Worm (Caenorhabditis elegans) whole organism, young adult: ENCODE measurements around the gene apt-9.

Experiments used
- B0261.1 ChIP-seq: sonication (generic microtip); optimal IDR thresholded peaks from 2 replicates; lab custom pipeline; 2016; ENCODE audit warnings: mild to moderate bottlenecking, missing genetic modification characterization, moderate library complexity, missing compliant biosample characterization
- C06A6.2 ChIP-seq: fragments of 200-800 bp; sonication (Bioruptor generic); conservative IDR thresholded peaks from 2 replicates; pipeline ENCODE4 v1.3.6; 2022; ENCODE audit warnings: missing genetic modification characterization, missing compliant biosample characterization
- F10E7.11 ChIP-seq: sonication (generic microtip); optimal IDR thresholded peaks from 2 replicates; lab custom pipeline; 2017; ENCODE audit warnings: mild to moderate bottlenecking, missing genetic modification characterization, moderate library complexity, missing compliant biosample characterization
- F22D6.2 ChIP-seq: sonication (generic microtip); optimal IDR thresholded peaks from 2 replicates; lab custom pipeline; 2016; ENCODE audit warnings: mild to moderate bottlenecking, missing genetic modification characterization, missing compliant biosample characterization
- F39B2.1 ChIP-seq: fragments of 200-800 bp; sonication (Bioruptor generic); IDR thresholded peaks from 2 replicates; pipeline ENCODE4 v1.3.6; 2022; ENCODE audit warnings: missing genetic modification reagents, missing genetic modification characterization, missing compliant biosample characterization
- K11D2.4 ChIP-seq: fragments of 200-800 bp; sonication (Bioruptor generic); IDR thresholded peaks from 2 replicates; pipeline ENCODE4 v1.3.6; 2022; ENCODE audit warnings: missing genetic modification reagents, missing genetic modification characterization, missing compliant biosample characterization
- K12H6.12 ChIP-seq: fragments of 200-800 bp; sonication (Bioruptor generic); optimal IDR thresholded peaks from 2 replicates; lab custom pipeline; 2018; ENCODE audit warnings: mild to moderate bottlenecking, missing genetic modification characterization, missing compliant biosample characterization
- Y53G8AR.9 ChIP-seq: fragments of 200-800 bp; sonication (Bioruptor generic); conservative IDR thresholded peaks from 2 replicates; pipeline ENCODE4 v1.3.6; 2022; ENCODE audit warnings: missing genetic modification reagents, missing genetic modification characterization, missing compliant biosample characterization
- Y67H2A.10 ChIP-seq: fragments of 200-800 bp; sonication (Bioruptor generic); conservative IDR thresholded peaks from 2 replicates; pipeline ENCODE4 v1.3.6; 2022; ENCODE audit warnings: missing genetic modification reagents, missing genetic modification characterization, missing compliant biosample characterization
- Y79H2A.3 ChIP-seq: fragments of 200-800 bp; sonication (Bioruptor generic); conservative IDR thresholded peaks from 2 replicates; pipeline ENCODE4 v1.3.6; 2022; ENCODE audit warnings: missing genetic modification reagents, missing genetic modification characterization, missing compliant biosample characterization
- ZK185.1 ChIP-seq: sonication (generic microtip); optimal IDR thresholded peaks from 2 replicates; lab custom pipeline; 2016; ENCODE audit warnings: mild to moderate bottlenecking, missing genetic modification characterization, missing compliant biosample characterization; ENCODE audit not compliant: poor library complexity, severe bottlenecking
- akir-1 ChIP-seq: fragments of 200-800 bp; sonication (Bioruptor generic); optimal IDR thresholded peaks from 2 replicates; lab custom pipeline; 2018; ENCODE audit warnings: mild to moderate bottlenecking, missing genetic modification characterization, moderate library complexity, missing compliant biosample characterization
- ama-1 ChIP-seq, 3 experiments: fragments of 150-350 bp in 1 of 3; sonication (generic microtip) in 2 of 3; optimal IDR thresholded peaks; 2 replicates each; lab custom pipeline; 2014 to 2018; ENCODE audit warnings: missing biosample characterization in 2 of 3, missing genetic modification characterization in 2 of 3, missing genetic modification reagents in 2 of 3
- aptf-3 ChIP-seq: fragments of 200-800 bp; sonication (Bioruptor generic); IDR thresholded peaks from 2 replicates; pipeline ENCODE4 v1.3.6; 2022; ENCODE audit warnings: missing genetic modification characterization, missing compliant biosample characterization
- atf-7 ChIP-seq: sonication (generic microtip); optimal IDR thresholded peaks from 2 replicates; lab custom pipeline; 2017; ENCODE audit warnings: mild to moderate bottlenecking, missing genetic modification characterization, missing compliant biosample characterization
- attf-6 ChIP-seq: fragments of 200-800 bp; sonication (Bioruptor generic); IDR thresholded peaks from 2 replicates; pipeline ENCODE4 v1.3.6; 2022; ENCODE audit warnings: missing genetic modification reagents, missing genetic modification characterization, missing compliant biosample characterization
- bed-1 ChIP-seq: fragments of 200-800 bp; sonication (Bioruptor generic); IDR thresholded peaks from 2 replicates; pipeline ENCODE4 v1.3.6; 2022; ENCODE audit warnings: missing genetic modification reagents, missing genetic modification characterization, missing compliant biosample characterization
- ccch-3 ChIP-seq: fragments of 200-800 bp; sonication (Bioruptor generic); optimal IDR thresholded peaks from 2 replicates; lab custom pipeline; 2018; ENCODE audit warnings: mild to moderate bottlenecking, missing genetic modification characterization, missing compliant biosample characterization
- ceh-40 ChIP-seq: fragments of 200-800 bp; sonication (Bioruptor generic); IDR thresholded peaks from 2 replicates; pipeline ENCODE4 v1.3.6; 2022; ENCODE audit warnings: missing genetic modification characterization, missing compliant biosample characterization
- ceh-58 ChIP-seq: fragments of 200-800 bp; sonication (Bioruptor generic); IDR thresholded peaks from 2 replicates; pipeline ENCODE4 v1.3.6; 2022; ENCODE audit warnings: missing genetic modification characterization, missing compliant biosample characterization
- die-1 ChIP-seq: sonication (generic microtip); optimal IDR thresholded peaks from 2 replicates; lab custom pipeline; 2016; ENCODE audit warnings: missing genotype, mild to moderate bottlenecking, missing genetic modification characterization, missing compliant biosample characterization
- efl-1 ChIP-seq: fragments of 150-350 bp; optimal IDR thresholded peaks from 2 replicates; lab custom pipeline; 2014; ENCODE audit warnings: missing biosample characterization, missing genetic modification reagents, missing genetic modification characterization
- egl-44 ChIP-seq: fragments of 200-800 bp; sonication (Bioruptor generic); IDR thresholded peaks from 2 replicates; pipeline ENCODE4 v1.3.6; 2022; ENCODE audit warnings: missing genetic modification reagents, missing genetic modification characterization, missing compliant biosample characterization
- ets-4 ChIP-seq: fragments of 200-800 bp; sonication (Bioruptor generic); optimal IDR thresholded peaks from 2 replicates; lab custom pipeline; 2018; ENCODE audit warnings: mild to moderate bottlenecking, missing genetic modification characterization, missing compliant biosample characterization
- fkh-3 ChIP-seq: sonication (generic microtip); optimal IDR thresholded peaks from 2 replicates; lab custom pipeline; 2016; ENCODE audit warnings: mild to moderate bottlenecking, missing genetic modification characterization, missing compliant biosample characterization
- hmg-1.2 ChIP-seq: fragments of 200-800 bp; sonication (Bioruptor generic); IDR thresholded peaks from 2 replicates; pipeline ENCODE4 v1.3.6; 2022; ENCODE audit warnings: missing genetic modification reagents, missing genetic modification characterization, missing compliant biosample characterization
- hmg-20 ChIP-seq: fragments of 200-800 bp; sonication (Bioruptor generic); IDR thresholded peaks from 2 replicates; pipeline ENCODE4 v1.3.6; 2022; ENCODE audit warnings: missing genetic modification reagents, missing genetic modification characterization, missing compliant biosample characterization
- hrde-1 ChIP-seq: sonication (generic microtip); optimal IDR thresholded peaks from 2 replicates; lab custom pipeline; 2016; ENCODE audit warnings: missing genetic modification characterization, mild to moderate bottlenecking, missing compliant biosample characterization, moderate library complexity, missing genotype, missing genetic modification reagents, borderline replicate concordance
- let-526 ChIP-seq: fragments of 200-800 bp; sonication (Bioruptor generic); IDR thresholded peaks from 2 replicates; pipeline ENCODE4 v1.3.6; 2022; ENCODE audit warnings: missing genetic modification reagents, missing genetic modification characterization, missing compliant biosample characterization
- madf-6 ChIP-seq: fragments of 200-800 bp; sonication (Bioruptor generic); IDR thresholded peaks from 2 replicates; pipeline ENCODE4 v1.3.6; 2022; ENCODE audit warnings: missing genetic modification reagents, missing genetic modification characterization, missing compliant biosample characterization
- mxl-1 ChIP-seq: sonication (generic microtip); optimal IDR thresholded peaks from 2 replicates; lab custom pipeline; 2016; ENCODE audit warnings: missing genetic modification characterization, missing compliant biosample characterization
- nfyb-1 ChIP-seq: fragments of 200-800 bp; sonication (Bioruptor generic); IDR thresholded peaks from 2 replicates; pipeline ENCODE4 v1.3.6; 2022; ENCODE audit warnings: missing genetic modification reagents, missing genetic modification characterization, missing compliant biosample characterization
- nhr-120 ChIP-seq: fragments of 200-800 bp; sonication (Bioruptor generic); IDR thresholded peaks from 2 replicates; pipeline ENCODE4 v1.3.6; 2022; ENCODE audit warnings: missing genetic modification characterization, missing compliant biosample characterization
- nhr-179 ChIP-seq: sonication (generic microtip); optimal IDR thresholded peaks from 2 replicates; lab custom pipeline; 2016; ENCODE audit warnings: mild to moderate bottlenecking, missing genetic modification characterization, missing compliant biosample characterization
- nhr-27 ChIP-seq: fragments of 200-800 bp; sonication (Bioruptor generic); optimal IDR thresholded peaks from 2 replicates; lab custom pipeline; 2018; ENCODE audit warnings: mild to moderate bottlenecking, missing genetic modification characterization, moderate library complexity, missing compliant biosample characterization
- nhr-90 ChIP-seq: sonication (generic microtip); optimal IDR thresholded peaks from 2 replicates; lab custom pipeline; 2016; ENCODE audit warnings: missing genotype, mild to moderate bottlenecking, missing genetic modification characterization, missing compliant biosample characterization
- pbrm-1 ChIP-seq: fragments of 200-800 bp; sonication (Bioruptor generic); IDR thresholded peaks from 2 replicates; pipeline ENCODE4 v1.3.6; 2022; ENCODE audit warnings: missing genetic modification reagents, missing genetic modification characterization, missing compliant biosample characterization
- rec-8 ChIP-seq, 2 experiments: sonication (generic microtip); optimal IDR thresholded peaks; 2 replicates each; lab custom pipeline; 2016; ENCODE audit warnings: mild to moderate bottlenecking in 2 of 2, missing genetic modification characterization in 2 of 2, missing genetic modification reagents in 2 of 2, missing genotype in 2 of 2, missing biosample characterization in 1 of 2, missing compliant biosample characterization in 1 of 2, moderate library complexity in 1 of 2
- sdz-38 ChIP-seq: sonication (generic microtip); optimal IDR thresholded peaks from 2 replicates; lab custom pipeline; 2016; ENCODE audit warnings: missing genotype, missing genetic modification characterization, missing compliant biosample characterization
- sptf-2 ChIP-seq: fragments of 200-800 bp; sonication (Bioruptor generic); optimal IDR thresholded peaks from 2 replicates; lab custom pipeline; 2018; ENCODE audit warnings: mild to moderate bottlenecking, missing genetic modification characterization, missing compliant biosample characterization
- tlf-1 ChIP-seq: fragments of 200-800 bp; sonication (Bioruptor generic); optimal IDR thresholded peaks from 2 replicates; lab custom pipeline; 2018; ENCODE audit warnings: mild to moderate bottlenecking, missing genetic modification characterization, missing compliant biosample characterization
- unc-130 ChIP-seq: sonication (generic microtip); optimal IDR thresholded peaks from 2 replicates; lab custom pipeline; 2016; ENCODE audit warnings: missing genetic modification reagents, missing genetic modification characterization, missing compliant biosample characterization
- zim-3 ChIP-seq: sonication (generic microtip); optimal IDR thresholded peaks from 2 replicates; lab custom pipeline; 2017; ENCODE audit warnings: mild to moderate bottlenecking, missing genetic modification characterization, moderate library complexity, missing compliant biosample characterization
- ztf-18 ChIP-seq: sonication (generic microtip); optimal IDR thresholded peaks from 2 replicates; lab custom pipeline; 2016; ENCODE audit warnings: missing genotype, mild to moderate bottlenecking, missing genetic modification characterization, missing compliant biosample characterization
- ztf-22 ChIP-seq: fragments of 200-800 bp; sonication (Bioruptor generic); optimal IDR thresholded peaks from 2 replicates; lab custom pipeline; 2018; ENCODE audit warnings: mild to moderate bottlenecking, missing genetic modification characterization, moderate library complexity, missing compliant biosample characterization
- ztf-26 ChIP-seq: sonication (generic microtip); optimal IDR thresholded peaks from 2 replicates; lab custom pipeline; 2017; ENCODE audit warnings: missing genetic modification characterization, missing compliant biosample characterization
- ztf-28 ChIP-seq: fragments of 200-800 bp; sonication (Bioruptor generic); IDR thresholded peaks from 2 replicates; pipeline ENCODE4 v1.3.6; 2022; ENCODE audit warnings: missing genetic modification reagents, missing genetic modification characterization, missing compliant biosample characterization
- ztf-6 ChIP-seq: fragments of 200-800 bp; sonication (Bioruptor generic); IDR thresholded peaks from 2 replicates; pipeline ENCODE4 v1.3.6; 2022; ENCODE audit warnings: missing genetic modification reagents, missing genetic modification characterization, missing compliant biosample characterization

apt-9 gene

DNA sequence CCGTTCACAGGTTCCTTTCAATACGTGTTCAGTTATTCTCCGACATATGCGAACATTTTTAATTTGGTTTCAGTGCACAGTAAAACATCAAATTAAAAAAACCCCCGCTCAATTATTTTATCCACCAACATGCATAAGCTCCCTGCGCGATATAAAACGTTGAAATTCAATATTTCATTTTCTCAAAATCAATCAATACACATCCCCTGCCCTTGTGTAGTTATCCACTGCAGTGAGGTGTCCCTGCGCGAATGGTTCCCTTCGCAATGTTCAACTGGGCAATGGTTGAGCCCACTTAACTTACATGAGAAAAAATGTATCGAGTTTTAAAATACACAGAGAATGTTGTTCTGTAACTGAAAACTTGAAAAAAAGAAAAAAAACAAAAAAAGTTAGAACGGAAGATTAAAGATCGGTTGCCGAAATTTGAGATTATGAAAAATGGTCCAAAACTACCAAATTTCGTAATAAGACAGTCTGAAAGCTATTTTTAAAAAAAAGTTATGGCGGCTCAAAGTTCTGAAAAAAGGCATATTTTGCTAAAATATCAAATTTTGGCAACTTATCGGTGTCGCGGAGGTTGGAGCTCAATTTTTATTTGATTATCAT lies 25.8 kb downstream of the apt-9 start (continued):
- TF ChIP-seq ceh-40 (GFP tag; lab: Robert Waterston, UW): peak; percentile 91
- peak; percentile 86 for TF ChIP-seq nhr-179 (tag; lab: Kevin White, UChicago)
- TF ChIP-seq pbrm-1 (GFP tag; lab: Robert Waterston, UW): peak; percentile 98
- 0 out of 2 replicates have a peak, but pooled peaks have one; percentile 20 for TF ChIP-seq Y67H2A.10 (GFP tag; lab: Robert Waterston, UW)
- 0 out of 2 replicates have a peak, but pooled peaks have one; percentile 13 for TF ChIP-seq attf-6 (GFP tag; lab: Robert Waterston, UW)
- TF ChIP-seq ztf-6 (GFP tag; lab: Robert Waterston, UW): peak; percentile 92
- TF ChIP-seq let-526 (GFP tag; lab: Robert Waterston, UW): peak; percentile 93
- no peak for TF ChIP-seq efl-1 (GFP tag; lab: Kevin White, UChicago)
- TF ChIP-seq hmg-20 (GFP tag; lab: Robert Waterston, UW): peak; percentile 97
- peak; percentile 59; the same call in 1 of the 2 replicates for TF ChIP-seq ztf-28 (GFP tag; lab: Robert Waterston, UW)
- peak; percentile 45 for TF ChIP-seq unc-130 (GFP tag; lab: Kevin White, UChicago)
- TF ChIP-seq nfyb-1: peak; percentile 99
- peak; percentile 90 for TF ChIP-seq nhr-27 (tag; lab: Kevin White, UChicago)
- TF ChIP-seq nhr-120 (GFP tag; lab: Robert Waterston, UW): peak; percentile 98
- peak; percentile 97 for TF ChIP-seq ztf-22 (GFP tag; lab: Kevin White, UChicago)
- TF ChIP-seq zim-3 (tag; lab: Kevin White, UChicago): peak; percentile 95
- TF ChIP-seq ets-4 (GFP tag; lab: Kevin White, UChicago): peak; percentile 96
- TF ChIP-seq ztf-18 (tag; lab: Kevin White, UChicago): peak; percentile 80
- no peak for TF ChIP-seq Y79H2A.3 (GFP tag; lab: Robert Waterston, UW)
- TF ChIP-seq ZK185.1 (tag; lab: Kevin White, UChicago): peak; percentile 99
- TF ChIP-seq ztf-26: peak; percentile 100
- peak; percentile 92 for TF ChIP-seq hmg-1.2 (GFP tag; lab: Robert Waterston, UW)
- peak; percentile 91 for TF ChIP-seq ceh-58 (GFP tag; lab: Robert Waterston, UW)
- TF ChIP-seq fkh-3 (tag; lab: Kevin White, UChicago): peak; percentile 69
- peak; percentile 99 for TF ChIP-seq atf-7 (tag; lab: Kevin White, UChicago)
- peak; percentile 81 for TF ChIP-seq sptf-2 (GFP tag; lab: Kevin White, UChicago)
- TF ChIP-seq rec-8 (tag; optimal IDR thresholded peaks at IDR 0.05; lab: Kevin White, UChicago): peak; percentile 57 to 74
- no peak for TF ChIP-seq sdz-38 (tag; lab: Kevin White, UChicago)
- TF ChIP-seq ccch-3 (GFP tag; lab: Kevin White, UChicago): peak; percentile 96
- peak; percentile 99 for TF ChIP-seq F10E7.11 (tag; lab: Kevin White, UChicago)
- no peak for TF ChIP-seq ama-1 (optimal IDR thresholded peaks at IDR 0.05; lab: Kevin White, UChicago)
- peak in 1 of 2 experiments; percentile 93 for TF ChIP-seq ama-1 (GFP tag; optimal IDR thresholded peaks at IDR 0.05; lab: Kevin White, UChicago)
- peak; percentile 74 for TF ChIP-seq die-1
- TF ChIP-seq tlf-1 (GFP tag; lab: Kevin White, UChicago): peak; percentile 99
- peak; percentile 71 for TF ChIP-seq hrde-1 (tag; lab: Kevin White, UChicago)
- TF ChIP-seq F39B2.1 (GFP tag; lab: Robert Waterston, UW): peak; percentile 46; the same call in 1 of the 2 replicates
- TF ChIP-seq Y53G8AR.9 (GFP tag; lab: Robert Waterston, UW): peak; percentile 100
- TF ChIP-seq K11D2.4 (GFP tag; lab: Robert Waterston, UW): peak; percentile 100
- TF ChIP-seq F22D6.2 (tag; lab: Kevin White, UChicago): peak; percentile 97
- TF ChIP-seq madf-6: no peak
- peak; percentile 83 for TF ChIP-seq mxl-1 (tag; lab: Kevin White, UChicago)
- TF ChIP-seq egl-44: peak; percentile 96
- TF ChIP-seq akir-1 (GFP tag; lab: Kevin White, UChicago): peak; percentile 95
- peak; percentile 96 for TF ChIP-seq bed-1 (GFP tag; lab: Robert Waterston, UW)
- 0 out of 2 replicates have a peak, but pooled peaks have one; percentile 27 for TF ChIP-seq aptf-3
- peak; percentile 98 for TF ChIP-seq C06A6.2
- TF ChIP-seq K12H6.12 (tag; lab: Kevin White, UChicago): peak; percentile 99
- TF ChIP-seq nhr-90 (tag; lab: Kevin White, UChicago): peak; percentile 95
- peak; percentile 68 for TF ChIP-seq B0261.1 (tag; lab: Kevin White, UChicago)
